Worm (Caenorhabditis elegans): ENCODE measurements around the gene Y57G11C.31.

ce11 chrIV:14658927-14659326 is 18.2 kb upstream of the Y57G11C.31 start:
- TF ChIP-seq hmg-4 (GFP tag; optimal IDR thresholded peaks at IDR 0.05): no peak
- TF ChIP-seq ama-1 (optimal IDR thresholded peaks at IDR 0.05): no peak

Data from whole organism, early embryonic.